Comparison of ENCODE assay signal across 1 fruit fly cellular context in genomic region chr3R:26020244-26021171, dm6.
TF ChIP-seq lines count a peak whose summit lies in the region.

No protein-coding gene starts in this region.

TF ChIP-seq in whole organism, embryonic, 481 proteins besides CTCF, POLR2A, EP300 and RAD21 (continued from another document and continues in another):
- no peak; the same call in 2 of the 3 replicates for TF ChIP-seq H15 (GFP tag; IDR thresholded peaks at IDR 0.05; lab: Robert Waterston, UW)
- no peak; the same call in 1 of the 2 replicates for TF ChIP-seq Rx (GFP tag; IDR thresholded peaks at IDR 0.05; lab: Robert Waterston, UW)
- TF ChIP-seq CG1233 (GFP tag; optimal IDR thresholded peaks at IDR 0.05; lab: Kevin White, UChicago), result peak; percentile 5
- no peak for TF ChIP-seq CG6175 (GFP tag; IDR thresholded peaks at IDR 0.05; lab: Robert Waterston, UW)
- TF ChIP-seq fd102C (GFP tag; optimal IDR thresholded peaks at IDR 0.05; lab: Kevin White, UChicago), result no peak
- no peak for TF ChIP-seq CG8290 (GFP tag; optimal IDR thresholded peaks at IDR 0.05; lab: Kevin White, UChicago)
- peak in 1 of 2 experiments; percentile 72 for TF ChIP-seq CG8290 (tag; optimal IDR thresholded peaks at IDR 0.05; lab: Kevin White, UChicago)
- peak; percentile 33 for TF ChIP-seq mirr (GFP tag; optimal IDR thresholded peaks at IDR 0.05; lab: Kevin White, UChicago)
- TF ChIP-seq sna (GFP tag; IDR thresholded peaks at IDR 0.05; lab: Robert Waterston, UW; ENCODE audit: partially characterized antibody), result no peak
- TF ChIP-seq ab (GFP tag; optimal IDR thresholded peaks at IDR 0.05; lab: Kevin White, UChicago), result no peak
- no peak for TF ChIP-seq CG8944 (GFP tag; optimal IDR thresholded peaks at IDR 0.05; lab: Kevin White, UChicago)
- peak; percentile 45 for TF ChIP-seq CG32532 (GFP tag; IDR thresholded peaks at IDR 0.05; lab: Robert Waterston, UW)
- peak; percentile 70 for TF ChIP-seq CG32772 (GFP tag; IDR thresholded peaks at IDR 0.05; lab: Robert Waterston, UW)
- TF ChIP-seq CG14050 (GFP tag; IDR thresholded peaks at IDR 0.05; lab: Robert Waterston, UW), result peak; percentile 39; the same call in 2 of the 3 replicates
- peak; percentile 70 for TF ChIP-seq CG7556 (GFP tag; optimal IDR thresholded peaks at IDR 0.05; lab: Kevin White, UChicago)
- TF ChIP-seq grau (tag; optimal IDR thresholded peaks at IDR 0.05; lab: Kevin White, UChicago), result peak; percentile 62
- peak; percentile 91 for TF ChIP-seq pros (GFP tag; optimal IDR thresholded peaks at IDR 0.05; lab: Kevin White, UChicago)
- TF ChIP-seq yki (optimal IDR thresholded peaks at IDR 0.05; lab: Kevin White, UChicago), result no peak
- TF ChIP-seq Camta (GFP tag; optimal IDR thresholded peaks at IDR 0.05; lab: Kevin White, UChicago), result no peak
- no peak for TF ChIP-seq CG10959 (GFP tag; IDR thresholded peaks at IDR 0.05; lab: Robert Waterston, UW)
- TF ChIP-seq nau (GFP tag; optimal IDR thresholded peaks at IDR 0.05; lab: Kevin White, UChicago), result peak; percentile 59
- TF ChIP-seq CG5180 (GFP tag; optimal IDR thresholded peaks at IDR 0.05; lab: Kevin White, UChicago), result peak; percentile 43
- TF ChIP-seq ttk (GFP tag; IDR thresholded peaks at IDR 0.05; lab: Robert Waterston, UW), result peak; percentile 54; the same call in 1 of the 2 replicates
- TF ChIP-seq CG10274 (GFP tag; optimal IDR thresholded peaks at IDR 0.05; lab: Kevin White, UChicago), result peak; percentile 14
- peak; percentile 44 for TF ChIP-seq Dek (tag; optimal IDR thresholded peaks at IDR 0.05; lab: Kevin White, UChicago)
- TF ChIP-seq CG10543 (GFP tag; optimal IDR thresholded peaks at IDR 0.05; lab: Kevin White, UChicago), result peak; percentile 91
- 0 out of 2 replicates have a peak, but pooled peaks have one; percentile 48 for TF ChIP-seq rib (GFP tag; IDR thresholded peaks at IDR 0.05; lab: Robert Waterston, UW)
- TF ChIP-seq dm (GFP tag; optimal IDR thresholded peaks at IDR 0.05; lab: Kevin White, UChicago), result no peak
- TF ChIP-seq gem (tag; optimal IDR thresholded peaks at IDR 0.05; lab: Kevin White, UChicago), result peak; percentile 88
- TF ChIP-seq slou (GFP tag; optimal IDR thresholded peaks at IDR 0.05; lab: Kevin White, UChicago), result no peak
- TF ChIP-seq zf30C (GFP tag; optimal IDR thresholded peaks at IDR 0.05; lab: Kevin White, UChicago), result peak; percentile 72
- TF ChIP-seq Nf-YA (GFP tag; IDR thresholded peaks at IDR 0.05; lab: Robert Waterston, UW), result peak; percentile 85
- peak; percentile 82 for TF ChIP-seq phol (tag; optimal IDR thresholded peaks at IDR 0.05; lab: Kevin White, UChicago)
- TF ChIP-seq abd-A (tag; optimal IDR thresholded peaks at IDR 0.05; lab: Kevin White, UChicago), result peak; percentile 87
- TF ChIP-seq CG12104 (GFP tag; optimal IDR thresholded peaks at IDR 0.05; lab: Kevin White, UChicago), result peak; percentile 45
- TF ChIP-seq Sox102F (GFP tag; optimal IDR thresholded peaks at IDR 0.05; lab: Kevin White, UChicago), result peak; percentile 78
- peak; percentile 44 for TF ChIP-seq nerfin-1 (tag; optimal IDR thresholded peaks at IDR 0.05; lab: Kevin White, UChicago)
- peak; percentile 6 for TF ChIP-seq CG30431 (GFP tag; optimal IDR thresholded peaks at IDR 0.05; lab: Kevin White, UChicago)
- peak; percentile 22 for TF ChIP-seq Abd-B (GFP tag; optimal IDR thresholded peaks at IDR 0.05; lab: Kevin White, UChicago)
- TF ChIP-seq vfl (GFP tag; optimal IDR thresholded peaks at IDR 0.05; lab: Kevin White, UChicago), result no peak
- no peak for TF ChIP-seq tna (GFP tag; IDR thresholded peaks at IDR 0.05; lab: Robert Waterston, UW; ENCODE audit: partially characterized antibody)
- no peak for TF ChIP-seq Ets65A (GFP tag; lab: Kevin White, UChicago)
- no peak for TF ChIP-seq Dp (GFP tag; optimal IDR thresholded peaks at IDR 0.05; lab: Kevin White, UChicago)
- TF ChIP-seq Lim3 (GFP tag; IDR thresholded peaks at IDR 0.05; lab: Robert Waterston, UW), result no peak
- TF ChIP-seq sim (GFP tag; IDR thresholded peaks at IDR 0.05; lab: Robert Waterston, UW), result peak; percentile 60; the same call in 1 of the 2 replicates
- no peak for TF ChIP-seq CG11560 (tag; IDR thresholded peaks at IDR 0.05; lab: Robert Waterston, UW)
- peak; percentile 47 for TF ChIP-seq zen (tag; optimal IDR thresholded peaks at IDR 0.05; lab: Kevin White, UChicago)
- TF ChIP-seq CG6791 (GFP tag; IDR thresholded peaks at IDR 0.05; lab: Robert Waterston, UW; ENCODE audit: partially characterized antibody), result no peak
- no peak for TF ChIP-seq Dip2 (GFP tag; IDR thresholded peaks at IDR 0.05; lab: Robert Waterston, UW)
- no peak for TF ChIP-seq CG11398 (GFP tag; optimal IDR thresholded peaks at IDR 0.05; lab: Kevin White, UChicago)
- TF ChIP-seq br (optimal IDR thresholded peaks at IDR 0.05; lab: Kevin White, UChicago), result no peak
- TF ChIP-seq kay (GFP tag; optimal IDR thresholded peaks at IDR 0.05; lab: Kevin White, UChicago), result no peak
- TF ChIP-seq Hr51 (GFP tag; optimal IDR thresholded peaks at IDR 0.05; lab: Kevin White, UChicago), result peak in 1 of 2 experiments; percentile 82
- TF ChIP-seq Atf-2 (GFP tag; optimal IDR thresholded peaks at IDR 0.05; lab: Kevin White, UChicago), result no peak
- no peak for TF ChIP-seq CG31388 (GFP tag; optimal IDR thresholded peaks at IDR 0.05; lab: Kevin White, UChicago)
- TF ChIP-seq Elba2 (GFP tag; optimal IDR thresholded peaks at IDR 0.05; lab: Kevin White, UChicago), result no peak
- TF ChIP-seq sd (tag; optimal IDR thresholded peaks at IDR 0.05; lab: Kevin White, UChicago), result peak; percentile 60
- peak; percentile 63 for TF ChIP-seq CoRest (tag; optimal IDR thresholded peaks at IDR 0.05; lab: Kevin White, UChicago)
- TF ChIP-seq Dref (GFP tag; IDR thresholded peaks at IDR 0.05; lab: Robert Waterston, UW), result no peak
- peak; percentile 49 for TF ChIP-seq CG1529 (GFP tag; optimal IDR thresholded peaks at IDR 0.05; lab: Kevin White, UChicago)
- TF ChIP-seq Myb (GFP tag; optimal IDR thresholded peaks at IDR 0.05; lab: Kevin White, UChicago), result no peak
- no peak for TF ChIP-seq MESR4 (GFP tag; optimal IDR thresholded peaks at IDR 0.05; lab: Kevin White, UChicago)
- no peak for TF ChIP-seq CG8089 (GFP tag; optimal IDR thresholded peaks at IDR 0.05; lab: Kevin White, UChicago)
- peak; percentile 56 for TF ChIP-seq zfh1 (GFP tag; IDR thresholded peaks at IDR 0.05; lab: Robert Waterston, UW)
- TF ChIP-seq bcd (GFP tag; optimal IDR thresholded peaks at IDR 0.05; lab: Kevin White, UChicago), result peak; percentile 64
- TF ChIP-seq CG8478 (optimal IDR thresholded peaks at IDR 0.05; lab: Kevin White, UChicago), result peak; percentile 82
- TF ChIP-seq CG18476 (GFP tag; optimal IDR thresholded peaks at IDR 0.05; lab: Kevin White, UChicago), result peak; percentile 10
- peak; percentile 84 for TF ChIP-seq CG11504 (tag; optimal IDR thresholded peaks at IDR 0.05; lab: Kevin White, UChicago)
- no peak for TF ChIP-seq CG4617 (GFP tag; optimal IDR thresholded peaks at IDR 0.05; lab: Kevin White, UChicago; ENCODE audit: borderline replicate concordance)
- TF ChIP-seq CG9817 (tag; optimal IDR thresholded peaks at IDR 0.05; lab: Kevin White, UChicago), result peak; percentile 55
- TF ChIP-seq CG9437 (GFP tag; optimal IDR thresholded peaks at IDR 0.05; lab: Kevin White, UChicago), result peak; percentile 68
- TF ChIP-seq chm (GFP tag; IDR thresholded peaks at IDR 0.05; lab: Robert Waterston, UW), result peak; percentile 8; the same call in 1 of the 2 replicates
- no peak for TF ChIP-seq TFAM (GFP tag; optimal IDR thresholded peaks at IDR 0.05; lab: Kevin White, UChicago)
- TF ChIP-seq CG34376 (GFP tag; optimal IDR thresholded peaks at IDR 0.05; lab: Kevin White, UChicago), result no peak
- no peak for TF ChIP-seq Doc2 (GFP tag; IDR thresholded peaks at IDR 0.05; lab: Robert Waterston, UW)
- TF ChIP-seq jumu (GFP tag; optimal IDR thresholded peaks at IDR 0.05; lab: Kevin White, UChicago), result no peak
- TF ChIP-seq CG11696 (GFP tag; IDR thresholded peaks at IDR 0.05; lab: Robert Waterston, UW), result no peak
- TF ChIP-seq CG17359 (tag; optimal IDR thresholded peaks at IDR 0.05; lab: Kevin White, UChicago), result peak; percentile 77
- TF ChIP-seq salm (tag; optimal IDR thresholded peaks at IDR 0.05; lab: Kevin White, UChicago), result peak; percentile 69
- no peak for TF ChIP-seq p53 (GFP tag; optimal IDR thresholded peaks at IDR 0.05; lab: Kevin White, UChicago)
- TF ChIP-seq CG10654 (GFP tag; optimal IDR thresholded peaks at IDR 0.05; lab: Kevin White, UChicago), result peak; percentile 53
- TF ChIP-seq CG31224 (GFP tag; IDR thresholded peaks at IDR 0.05; lab: Robert Waterston, UW), result 0 out of 2 replicates have a peak, but pooled peaks have one; percentile 11
- peak; percentile 56 for TF ChIP-seq esg (GFP tag; conservative IDR thresholded peaks at IDR 0.05; lab: Robert Waterston, UW)
- no peak for TF ChIP-seq Taf1 (GFP tag; IDR thresholded peaks at IDR 0.05; lab: Robert Waterston, UW)
- TF ChIP-seq eve (GFP tag; optimal IDR thresholded peaks at IDR 0.05; lab: Kevin White, UChicago), result no peak
- TF ChIP-seq Poxn (GFP tag; IDR thresholded peaks at IDR 0.05; lab: Robert Waterston, UW), result no peak
- no peak for TF ChIP-seq tll (GFP tag; optimal IDR thresholded peaks at IDR 0.05; lab: Kevin White, UChicago)
- no peak for TF ChIP-seq CG8765 (GFP tag; IDR thresholded peaks at IDR 0.05; lab: Robert Waterston, UW)
- TF ChIP-seq Trl (optimal IDR thresholded peaks at IDR 0.05; lab: Kevin White, UChicago), result peak; percentile 54 to 73
- TF ChIP-seq Trl (GFP tag; optimal IDR thresholded peaks at IDR 0.05; lab: Kevin White, UChicago), result no peak
- TF ChIP-seq HLHmδ (GFP tag; optimal IDR thresholded peaks at IDR 0.05; lab: Kevin White, UChicago), result peak; percentile 99
- no peak for TF ChIP-seq CG10565 (GFP tag; optimal IDR thresholded peaks at IDR 0.05; lab: Kevin White, UChicago)
- no peak for TF ChIP-seq CG11247 (GFP tag; IDR thresholded peaks at IDR 0.05; lab: Robert Waterston, UW)
- no peak for TF ChIP-seq CG17912 (GFP tag; optimal IDR thresholded peaks at IDR 0.05; lab: Kevin White, UChicago)
- no peak for TF ChIP-seq Side (GFP tag; optimal IDR thresholded peaks at IDR 0.05; lab: Kevin White, UChicago)
- TF ChIP-seq cg (GFP tag; optimal IDR thresholded peaks at IDR 0.05; lab: Kevin White, UChicago), result peak; percentile 85
- TF ChIP-seq Mes4 (GFP tag; optimal IDR thresholded peaks at IDR 0.05; lab: Kevin White, UChicago), result no peak
- TF ChIP-seq CG7372 (GFP tag; IDR thresholded peaks at IDR 0.05; lab: Robert Waterston, UW), result peak; percentile 25; the same call in 1 of the 2 replicates
- TF ChIP-seq grn (GFP tag; optimal IDR thresholded peaks at IDR 0.05; lab: Kevin White, UChicago), result no peak
- TF ChIP-seq Six4 (GFP tag; optimal IDR thresholded peaks at IDR 0.05; lab: Kevin White, UChicago), result peak; percentile 34
- TF ChIP-seq croc (GFP tag; conservative IDR thresholded peaks at IDR 0.05; lab: Robert Waterston, UW), result peak; percentile 44; the same call in 2 of the 3 replicates
- no peak for TF ChIP-seq ro (GFP tag; IDR thresholded peaks at IDR 0.05; lab: Robert Waterston, UW)
- peak; percentile 58 for TF ChIP-seq CG4424 (GFP tag; optimal IDR thresholded peaks at IDR 0.05; lab: Kevin White, UChicago)
- peak; percentile 49 for TF ChIP-seq CG13775 (GFP tag; optimal IDR thresholded peaks at IDR 0.05; lab: Kevin White, UChicago)
- TF ChIP-seq caup (GFP tag; optimal IDR thresholded peaks at IDR 0.05; lab: Kevin White, UChicago; ENCODE audit: severe bottlenecking), result peak; percentile 13
- peak; percentile 43 for TF ChIP-seq odd (GFP tag; optimal IDR thresholded peaks at IDR 0.05; lab: Kevin White, UChicago)
- peak; percentile 72 for TF ChIP-seq CG15269 (tag; optimal IDR thresholded peaks at IDR 0.05; lab: Kevin White, UChicago)
- TF ChIP-seq wdn (GFP tag; IDR thresholded peaks at IDR 0.05; lab: Robert Waterston, UW), result no peak
- peak; percentile 33; the same call in 1 of the 2 replicates for TF ChIP-seq Bgb (GFP tag; IDR thresholded peaks at IDR 0.05; lab: Robert Waterston, UW; ENCODE audit: partially characterized antibody)
- TF ChIP-seq Atf3 (GFP tag; optimal IDR thresholded peaks at IDR 0.05; lab: Kevin White, UChicago), result no peak
- no peak for TF ChIP-seq CG3726 (GFP tag; IDR thresholded peaks at IDR 0.05; lab: Robert Waterston, UW)
- 0 out of 2 replicates have a peak, but pooled peaks have one; percentile 33 for TF ChIP-seq ap (GFP tag; IDR thresholded peaks at IDR 0.05; lab: Robert Waterston, UW)
- TF ChIP-seq Mrtf (GFP tag; IDR thresholded peaks at IDR 0.05; lab: Robert Waterston, UW), result 0 out of 3 replicates have a peak, but pooled peaks have one; percentile 35
- no peak for TF ChIP-seq Lhr (GFP tag; optimal IDR thresholded peaks at IDR 0.05; lab: Kevin White, UChicago)
- TF ChIP-seq CG1832 (GFP tag; optimal IDR thresholded peaks at IDR 0.05; lab: Kevin White, UChicago), result peak; percentile 43
- TF ChIP-seq Aef1 (GFP tag; IDR thresholded peaks at IDR 0.05; lab: Robert Waterston, UW), result peak; percentile 34; the same call in 1 of the 3 replicates
- no peak for TF ChIP-seq Atf6 (GFP tag; IDR thresholded peaks at IDR 0.05; lab: Robert Waterston, UW)
- TF ChIP-seq CG7786 (GFP tag; optimal IDR thresholded peaks at IDR 0.05; lab: Kevin White, UChicago), result no peak
- TF ChIP-seq vnd (GFP tag; IDR thresholded peaks at IDR 0.05; lab: Robert Waterston, UW; ENCODE audit: partially characterized antibody), result no peak
- TF ChIP-seq CG10267 (tag; optimal IDR thresholded peaks at IDR 0.05; lab: Kevin White, UChicago), result peak; percentile 67
- no peak for TF ChIP-seq otp (GFP tag; IDR thresholded peaks at IDR 0.05; lab: Robert Waterston, UW)
- peak; percentile 96 for TF ChIP-seq CG12769 (tag; optimal IDR thresholded peaks at IDR 0.05; lab: Kevin White, UChicago)
- TF ChIP-seq NK7.1 (GFP tag; optimal IDR thresholded peaks at IDR 0.05; lab: Kevin White, UChicago), result no peak
- no peak for TF ChIP-seq pho (GFP tag; optimal IDR thresholded peaks at IDR 0.05; lab: Kevin White, UChicago)
- peak; percentile 65 for TF ChIP-seq CG17385 (GFP tag; optimal IDR thresholded peaks at IDR 0.05; lab: Kevin White, UChicago)
- TF ChIP-seq Blimp-1 (GFP tag; optimal IDR thresholded peaks at IDR 0.05; lab: Kevin White, UChicago), result peak; percentile 72
- TF ChIP-seq en (GFP tag; optimal IDR thresholded peaks at IDR 0.05; lab: Kevin White, UChicago), result no peak
- TF ChIP-seq Ssrp (tag; optimal IDR thresholded peaks at IDR 0.05; lab: Kevin White, UChicago), result peak; percentile 76
- TF ChIP-seq ac (GFP tag; optimal IDR thresholded peaks at IDR 0.05; lab: Kevin White, UChicago), result no peak
- TF ChIP-seq ase (GFP tag; IDR thresholded peaks at IDR 0.05; lab: Robert Waterston, UW), result 0 out of 3 replicates have a peak, but pooled peaks have one; percentile 38
- TF ChIP-seq ssp (GFP tag; IDR thresholded peaks at IDR 0.05; lab: Robert Waterston, UW), result peak; percentile 31; the same call in 1 of the 2 replicates
- peak; percentile 62 for TF ChIP-seq gro (GFP tag; optimal IDR thresholded peaks at IDR 0.05; lab: Kevin White, UChicago)
